Worm (Caenorhabditis elegans): Measurements from ENCODE around the gene T07G12.5.

DNA sequence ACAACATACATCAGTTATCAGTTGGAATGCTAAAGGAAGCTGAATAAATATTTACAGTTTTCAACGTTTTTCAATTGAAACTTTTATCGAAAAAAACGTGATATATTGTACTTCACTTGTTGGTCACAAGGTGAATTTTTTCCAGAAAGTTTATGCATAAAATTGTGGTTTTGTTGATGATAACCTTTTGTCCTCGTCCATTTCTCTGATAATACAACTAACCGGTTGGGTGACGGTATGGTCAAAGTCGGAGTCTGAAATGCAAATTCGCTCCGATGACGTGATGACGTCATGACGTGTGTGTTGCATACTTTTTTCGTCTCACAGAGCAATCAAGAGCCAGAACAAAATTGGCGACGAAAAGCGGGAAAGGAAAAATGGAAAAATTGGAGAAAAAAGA is 33.5 kb downstream of the T07G12.5 start:
- TF ChIP-seq lir-3 (tag; optimal IDR thresholded peaks at IDR 0.05), result no peak
- peak; percentile 48 for TF ChIP-seq mep-1 (tag; optimal IDR thresholded peaks at IDR 0.05)
- no peak for TF ChIP-seq nhr-237 (tag; optimal IDR thresholded peaks at IDR 0.05)
- peak; percentile 59; the same call in 1 of the 2 replicates for TF ChIP-seq php-3 (GFP tag; IDR thresholded peaks at IDR 0.05)
- no peak for TF ChIP-seq pqm-1 (tag; optimal IDR thresholded peaks at IDR 0.05)
- TF ChIP-seq unc-39 (tag; optimal IDR thresholded peaks at IDR 0.05), result no peak
- TF ChIP-seq snpc-4 (tag; optimal IDR thresholded peaks at IDR 0.05), result no peak
- no peak for TF ChIP-seq ceh-82 (tag; optimal IDR thresholded peaks at IDR 0.05)

Data from whole organism, L4 larva.